Worm (Caenorhabditis elegans): ENCODE measurements around the gene srw-115.

The srw-115 gene

DNA sequence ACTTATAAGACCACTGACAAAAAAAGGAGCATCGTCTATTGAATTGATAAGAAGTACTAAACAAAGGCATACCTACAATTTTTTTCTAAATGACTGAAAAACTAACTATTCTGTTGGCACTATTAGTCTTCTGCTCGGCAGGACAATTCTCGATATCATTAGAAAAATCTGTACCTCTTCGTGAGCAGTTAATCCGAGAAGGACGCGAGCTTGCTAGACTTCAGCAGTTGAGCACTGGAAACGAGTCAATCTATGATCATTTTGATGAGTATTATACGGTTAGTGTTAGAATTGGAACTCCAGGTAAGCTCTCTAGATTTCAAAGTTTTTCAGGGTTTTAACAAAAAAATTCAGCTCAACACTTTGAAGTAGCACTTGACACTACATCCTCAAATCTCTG lies 34.5 kb upstream of the srw-115 start, which contains the start of gene asp-7:
TSS of gene asp-7 (plus strand) at position 81 of the 400 bp plus-strand sequence.
- TF ChIP-seq syd-9 (tag; optimal IDR thresholded peaks at IDR 0.05), result no peak
- TF ChIP-seq K09A11.1 (tag; optimal IDR thresholded peaks at IDR 0.05; ENCODE audit: insufficient read depth), result no peak
- no peak for TF ChIP-seq ceh-48 (tag; optimal IDR thresholded peaks at IDR 0.05)
- no peak for TF ChIP-seq dmd-4 (tag; optimal IDR thresholded peaks at IDR 0.05; ENCODE audit: borderline replicate concordance)
- TF ChIP-seq fax-1 (tag; optimal IDR thresholded peaks at IDR 0.05), result no peak

DNA sequence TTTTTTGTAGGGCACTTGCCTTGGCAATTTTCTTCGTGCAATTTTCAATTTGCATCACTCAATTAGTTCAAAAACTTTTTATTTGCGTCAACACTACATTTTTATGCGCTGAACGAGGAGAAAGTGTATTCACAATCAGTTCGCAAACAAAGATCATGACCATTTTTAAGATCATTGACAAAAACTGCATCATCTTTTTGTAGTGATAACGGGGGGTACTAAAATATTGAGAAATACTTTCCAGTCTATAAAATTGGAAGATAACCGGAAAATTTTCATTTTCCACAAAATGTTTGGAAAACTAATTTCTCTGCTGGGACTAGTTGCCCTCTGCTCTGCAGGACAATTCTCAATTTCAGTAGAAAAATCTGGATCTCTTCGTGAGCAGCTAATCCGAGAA lies 30.6 kb upstream of the srw-115 start, which contains the start of gene asp-8:
TSS of gene asp-8 (plus strand) at position 276 of the 400 bp plus-strand sequence.
- TF ChIP-seq hlh-30 (tag; optimal IDR thresholded peaks at IDR 0.05; ENCODE audit: insufficient read depth), result no peak
- TF ChIP-seq hlh-6 (tag; optimal IDR thresholded peaks at IDR 0.05), result no peak
- no peak for TF ChIP-seq che-1 (tag; optimal IDR thresholded peaks at IDR 0.05)
- no peak for TF ChIP-seq ceh-45 (GFP tag; IDR thresholded peaks at IDR 0.05)
- TF ChIP-seq unc-86 (tag; optimal IDR thresholded peaks at IDR 0.05), result no peak

DNA sequence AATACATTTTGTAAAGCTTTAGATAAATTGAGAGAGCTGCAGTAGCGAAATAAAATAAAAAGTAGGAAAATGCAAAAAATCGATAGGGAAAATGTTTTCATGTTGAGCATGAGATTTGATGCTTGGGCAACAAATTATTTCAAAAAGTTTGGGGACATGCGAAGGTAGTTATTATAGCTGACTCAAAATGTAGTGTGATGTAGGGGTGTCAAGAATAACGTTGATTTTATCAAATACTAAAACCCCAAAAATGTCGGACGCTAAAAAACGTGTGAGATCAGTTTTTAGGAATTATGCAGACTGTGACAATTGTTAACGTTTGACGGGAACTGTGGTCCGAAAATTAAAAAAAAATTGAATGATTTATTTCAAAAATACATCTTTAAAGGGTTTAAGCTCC lies 27.6 kb upstream of the srw-115 start, which contains the start of gene irld-12:
TSS of gene irld-12 (minus strand) at position 101 of the 400 bp plus-strand sequence.
- TF ChIP-seq nhr-11 (tag; optimal IDR thresholded peaks at IDR 0.05), result no peak
- no peak for TF ChIP-seq F13H6.1 (tag; optimal IDR thresholded peaks at IDR 0.05)
- TF ChIP-seq K09A11.1 (tag; optimal IDR thresholded peaks at IDR 0.05; ENCODE audit: insufficient read depth), result no peak

DNA sequence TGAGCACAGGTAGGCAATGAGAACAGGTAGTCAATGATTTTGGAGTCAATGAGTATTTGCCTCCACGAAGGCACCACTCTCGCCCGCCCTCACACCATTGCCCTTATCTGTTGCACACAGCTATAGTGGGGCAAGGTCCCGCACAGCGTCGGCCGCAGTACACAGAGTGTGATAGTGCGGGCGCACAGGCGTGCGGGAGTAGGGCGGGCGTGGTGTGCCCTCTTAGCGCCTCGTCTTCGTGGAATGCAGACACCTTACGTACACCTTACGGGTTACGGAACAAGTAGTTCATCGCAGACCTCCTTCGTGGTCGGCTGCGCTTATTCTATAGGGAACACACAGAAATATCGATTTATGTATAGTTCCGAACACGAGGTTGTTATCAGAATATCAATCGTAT lies 24.2 kb upstream of the srw-115 start:
- TF ChIP-seq hlh-6 (tag; optimal IDR thresholded peaks at IDR 0.05), result no peak
- no peak for TF ChIP-seq dmd-4 (tag; optimal IDR thresholded peaks at IDR 0.05; ENCODE audit: borderline replicate concordance)
- no peak for TF ChIP-seq syd-9 (tag; optimal IDR thresholded peaks at IDR 0.05)
- no peak for TF ChIP-seq sox-2 (GFP tag; IDR thresholded peaks at IDR 0.05)
- TF ChIP-seq dve-1 (tag; optimal IDR thresholded peaks at IDR 0.05), result no peak
- no peak for TF ChIP-seq nfya-1 (tag; optimal IDR thresholded peaks at IDR 0.05)
- no peak for TF ChIP-seq che-1 (tag; optimal IDR thresholded peaks at IDR 0.05)
- no peak for TF ChIP-seq ama-1 (optimal IDR thresholded peaks at IDR 0.05)
- no peak for TF ChIP-seq fkh-10 (GFP tag; optimal IDR thresholded peaks at IDR 0.05)
- TF ChIP-seq ceh-6 (GFP tag; optimal IDR thresholded peaks at IDR 0.05), result no peak
- no peak for TF ChIP-seq C38D4.7 (GFP tag; optimal IDR thresholded peaks at IDR 0.05)
- TF ChIP-seq ceh-34 (tag; optimal IDR thresholded peaks at IDR 0.05), result no peak
- TF ChIP-seq hlh-8 (tag; optimal IDR thresholded peaks at IDR 0.05), result no peak
- TF ChIP-seq fax-1 (tag; optimal IDR thresholded peaks at IDR 0.05), result no peak
- no peak for TF ChIP-seq mec-3 (tag; optimal IDR thresholded peaks at IDR 0.05; ENCODE audit: borderline replicate concordance)
- no peak for TF ChIP-seq unc-86 (tag; optimal IDR thresholded peaks at IDR 0.05)
- TF ChIP-seq ceh-30 (tag; optimal IDR thresholded peaks at IDR 0.05), result no peak

DNA sequence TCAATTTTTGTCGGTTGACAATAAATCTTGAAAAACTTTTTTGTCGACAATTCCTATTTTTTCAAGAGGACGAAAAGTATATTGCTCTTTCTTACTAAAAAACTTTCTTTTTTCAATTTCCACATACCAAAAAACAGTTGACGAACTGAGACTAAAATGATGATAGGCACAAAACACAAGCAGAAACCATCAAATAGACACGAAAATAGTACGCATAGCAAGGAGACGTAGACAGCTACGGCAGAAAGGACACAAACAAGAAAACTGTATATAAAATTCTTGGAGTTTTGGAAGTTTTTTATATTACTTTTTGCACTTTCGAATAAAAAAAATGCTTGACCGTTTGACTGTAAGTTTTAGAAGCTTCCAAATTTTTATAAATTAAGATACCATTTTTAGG lies 20.5 kb upstream of the srw-115 start, which contains the start of gene K12D9.1:
TSS of gene K12D9.1 (plus strand) at position 301 of the 400 bp plus-strand sequence.
- no peak for TF ChIP-seq gmeb-2 (tag; optimal IDR thresholded peaks at IDR 0.05)
- TF ChIP-seq nfya-1 (tag; optimal IDR thresholded peaks at IDR 0.05), result no peak
- TF ChIP-seq tbx-7 (tag; optimal IDR thresholded peaks at IDR 0.05), result no peak
- TF ChIP-seq ceh-31 (tag; optimal IDR thresholded peaks at IDR 0.05), result no peak
- TF ChIP-seq ceh-18 (tag; optimal IDR thresholded peaks at IDR 0.05), result no peak
- no peak for TF ChIP-seq pros-1 (tag; optimal IDR thresholded peaks at IDR 0.05)
- TF ChIP-seq ahr-1 (tag; optimal IDR thresholded peaks at IDR 0.05), result no peak
- TF ChIP-seq K02D7.2 (tag; optimal IDR thresholded peaks at IDR 0.05), result no peak
- TF ChIP-seq ceh-22 (tag; optimal IDR thresholded peaks at IDR 0.05), result no peak
- TF ChIP-seq madf-2 (tag; optimal IDR thresholded peaks at IDR 0.05), result no peak
- no peak for TF ChIP-seq ets-4 (tag; optimal IDR thresholded peaks at IDR 0.05)
- no peak for TF ChIP-seq Y22D7AL.16 (tag; optimal IDR thresholded peaks at IDR 0.05)
- TF ChIP-seq C38D4.7 (GFP tag; optimal IDR thresholded peaks at IDR 0.05), result no peak
- no peak for TF ChIP-seq unc-3 (GFP tag; conservative IDR thresholded peaks at IDR 0.05)
- no peak for TF ChIP-seq unc-3 (tag; optimal IDR thresholded peaks at IDR 0.05)
- TF ChIP-seq hlh-8 (tag; optimal IDR thresholded peaks at IDR 0.05), result no peak
- TF ChIP-seq pag-3 (tag; optimal IDR thresholded peaks at IDR 0.05; ENCODE audit: borderline replicate concordance), result no peak

Data from whole organism, late embryonic.